Worm (Caenorhabditis elegans) whole organism, L1 larva: Measurements from ENCODE around the gene srw-13.

Experiments used
- hpl-2 ChIP-seq: fragments of 150-350 bp; optimal IDR thresholded peaks from 2 replicates; lab custom pipeline; 2014; ENCODE audit warnings: missing biosample characterization, missing genetic modification reagents, missing genetic modification characterization
- mef-2 ChIP-seq: fragments of 150-350 bp; optimal IDR thresholded peaks from 2 replicates; lab custom pipeline; 2014; ENCODE audit warnings: missing biosample characterization, missing genetic modification characterization
- nhr-76 ChIP-seq: sonication (generic microtip); optimal IDR thresholded peaks from 2 replicates; lab custom pipeline; 2017; ENCODE audit warnings: missing biosample characterization, missing genetic modification characterization

ce11 chrV:15221330-15221729 lies 11.0 kb upstream of the srw-13 start, which contains the start of gene irld-25:
- TF ChIP-seq hpl-2 (GFP tag; lab: Kevin White, UChicago): no peak
- no peak for TF ChIP-seq mef-2 (tag; lab: Kevin White, UChicago)
- TF ChIP-seq nhr-76 (tag; lab: Kevin White, UChicago): no peak
